Worm (Caenorhabditis elegans) whole organism, L1 larva: ENCODE data around the gene C48A7.16.

Experiments used
- F16B12.6 ChIP-seq: fragments of 150-350 bp; optimal IDR thresholded peaks from 2 replicates; lab custom pipeline; 2014; ENCODE audit warnings: missing biosample characterization, missing genetic modification characterization
- aha-1 ChIP-seq: fragments of 150-350 bp; optimal IDR thresholded peaks from 2 replicates; lab custom pipeline; 2014; ENCODE audit warnings: missing biosample characterization, missing genetic modification characterization
- alr-1 ChIP-seq: fragments of 200-800 bp; sonication (Bioruptor generic); optimal IDR thresholded peaks from 2 replicates; lab custom pipeline; 2018; ENCODE audit warnings: borderline replicate concordance, mild to moderate bottlenecking, missing genetic modification characterization, missing compliant biosample characterization
- blmp-1 ChIP-seq: fragments of 150-350 bp; optimal IDR thresholded peaks from 2 replicates; lab custom pipeline; 2014; ENCODE audit warnings: missing biosample characterization, missing genetic modification characterization
- egl-27 ChIP-seq, 2 experiments: fragments of 150-350 bp in 1 of 2; sonication (generic microtip); optimal IDR thresholded peaks; 3 replicates each; lab custom pipeline; 2017 to 2018; ENCODE audit warnings: missing biosample characterization in 2 of 2, missing genetic modification characterization in 2 of 2, missing genetic modification reagents in 2 of 2
- fkh-10 ChIP-seq: sonication (generic microtip); optimal IDR thresholded peaks from 2 replicates; lab custom pipeline; 2017; ENCODE audit warnings: missing biosample characterization, missing genetic modification reagents, missing genetic modification characterization
- grh-1 ChIP-seq: fragments of 200-800 bp; sonication (Bioruptor generic); IDR thresholded peaks from 2 replicates; pipeline ENCODE4 v1.3.6; 2022; ENCODE audit warnings: missing genetic modification reagents, missing genetic modification characterization, missing compliant biosample characterization
- lir-3 ChIP-seq: sonication (generic microtip); optimal IDR thresholded peaks from 2 replicates; lab custom pipeline; 2016; ENCODE audit warnings: mild to moderate bottlenecking, missing genetic modification characterization, moderate library complexity, missing compliant biosample characterization; ENCODE audit not compliant: poor library complexity
- lsy-2 ChIP-seq, 2 experiments: fragments of 150-350 bp; optimal IDR thresholded peaks; 2 replicates each; lab custom pipeline; 2014; ENCODE audit warnings: missing biosample characterization in 2 of 2, missing genetic modification characterization in 2 of 2
- mep-1 ChIP-seq: fragments of 150-350 bp; optimal IDR thresholded peaks from 2 replicates; lab custom pipeline; 2014; ENCODE audit warnings: missing biosample characterization, missing genetic modification characterization
- nhr-12 ChIP-seq: sonication (generic microtip); optimal IDR thresholded peaks from 2 replicates; lab custom pipeline; 2017; ENCODE audit warnings: missing biosample characterization, missing genetic modification characterization
- nhr-76 ChIP-seq: sonication (generic microtip); optimal IDR thresholded peaks from 2 replicates; lab custom pipeline; 2017; ENCODE audit warnings: missing biosample characterization, missing genetic modification characterization
- unc-130 ChIP-seq: fragments of 150-350 bp; optimal IDR thresholded peaks from 2 replicates; lab custom pipeline; 2017; ENCODE audit warnings: missing biosample characterization, missing genetic modification characterization, inconsistent platforms

ce11 chrIV:7440238-7440637, 35.0 kb downstream of the C48A7.16 start:
- no peak for TF ChIP-seq egl-27 (tag; optimal IDR thresholded peaks at IDR 0.05; lab: Kevin White, UChicago)
- TF ChIP-seq lsy-2 (tag; optimal IDR thresholded peaks at IDR 0.05; lab: Kevin White, UChicago): no peak
- no peak for TF ChIP-seq alr-1 (tag; lab: Kevin White, UChicago)
- TF ChIP-seq F16B12.6: no peak
- no peak for TF ChIP-seq aha-1
- TF ChIP-seq fkh-10: no peak
- TF ChIP-seq grh-1 (GFP tag; lab: Robert Waterston, UW): no peak
- TF ChIP-seq nhr-12 (tag; lab: Kevin White, UChicago): no peak
- peak; percentile 97 for TF ChIP-seq blmp-1 (tag; lab: Kevin White, UChicago)
- TF ChIP-seq mep-1 (tag; lab: Kevin White, UChicago): no peak
- TF ChIP-seq unc-130 (tag; lab: Kevin White, UChicago): no peak
- no peak for TF ChIP-seq nhr-76 (tag; lab: Kevin White, UChicago)
- no peak for TF ChIP-seq lir-3 (tag; lab: Kevin White, UChicago)
